Fruit fly (Drosophila melanogaster) whole organism, adult: Measurements from ENCODE around the gene HP1b.
A peak's percentile ranks its signal among the peaks of the same experiment; 100 is the strongest.
"Not testable (repeated sequence)": the region's sequence is repeated elsewhere in the genome, so short reads cannot be mapped to it uniquely, and the experiment has no call there.

ENCODE experiments used
- CG11617 ChIP-seq: fragments of 200-800 bp; sonication (Bioruptor generic); optimal IDR thresholded peaks from 2 replicates; lab custom pipeline; 2017; ENCODE audit warnings: mild to moderate bottlenecking, missing biosample characterization, missing genetic modification reagents, missing genetic modification characterization
- CG12768 ChIP-seq: fragments of 200-800 bp; sonication (Bioruptor generic); optimal IDR thresholded peaks from 2 replicates; lab custom pipeline; 2017; ENCODE audit warnings: missing biosample characterization, missing genetic modification characterization, mild to moderate bottlenecking, moderate library complexity, missing genetic modification reagents
- CG14711 ChIP-seq: fragments of 200-800 bp; sonication (Bioruptor generic); optimal IDR thresholded peaks from 2 replicates; lab custom pipeline; 2018; ENCODE audit warnings: missing biosample characterization, mild to moderate bottlenecking, missing genetic modification characterization, moderate library complexity
- CG1620 ChIP-seq: fragments of 200-800 bp; sonication (Bioruptor generic); optimal IDR thresholded peaks from 2 replicates; lab custom pipeline; 2016; ENCODE audit warnings: missing biosample characterization, missing genetic modification characterization
- CG33017 ChIP-seq: fragments of 200-800 bp; sonication (Bioruptor generic); optimal IDR thresholded peaks from 2 replicates; lab custom pipeline; 2018; ENCODE audit warnings: missing biosample characterization, mild to moderate bottlenecking, missing genetic modification characterization, moderate library complexity
- CG5204 ChIP-seq: fragments of 200-800 bp; sonication (Bioruptor generic); optimal IDR thresholded peaks from 2 replicates; lab custom pipeline; 2016; ENCODE audit warnings: missing biosample characterization, missing genetic modification characterization
- CG7045 ChIP-seq: fragments of 200-800 bp; sonication (Bioruptor generic); optimal IDR thresholded peaks from 2 replicates; lab custom pipeline; 2017; ENCODE audit warnings: missing biosample characterization, mild to moderate bottlenecking, missing genetic modification characterization
- CG7101 ChIP-seq: fragments of 200-800 bp; sonication (Bioruptor generic); optimal IDR thresholded peaks from 2 replicates; lab custom pipeline; 2018; ENCODE audit warnings: missing biosample characterization, mild to moderate bottlenecking, missing genetic modification characterization, moderate library complexity
- Clk ChIP-seq: fragments of 200-800 bp; sonication (Bioruptor generic); optimal IDR thresholded peaks from 2 replicates; lab custom pipeline; 2017; ENCODE audit warnings: missing biosample characterization, missing genetic modification characterization
- Crg-1 ChIP-seq: fragments of 200-800 bp; sonication (Bioruptor generic); optimal IDR thresholded peaks from 2 replicates; lab custom pipeline; 2016; ENCODE audit warnings: missing biosample characterization, missing genetic modification characterization
- Hr96 ChIP-seq: fragments of 200-800 bp; sonication (Bioruptor generic); optimal IDR thresholded peaks from 2 replicates; lab custom pipeline; 2016; ENCODE audit warnings: missing biosample characterization, missing genetic modification characterization
- Mnt ChIP-seq: fragments of 200-800 bp; sonication (Bioruptor generic); optimal IDR thresholded peaks from 2 replicates; lab custom pipeline; 2016; ENCODE audit warnings: missing biosample characterization, mild to moderate bottlenecking, missing genetic modification characterization
- bab1 ChIP-seq: fragments of 200-800 bp; sonication (Bioruptor generic); optimal IDR thresholded peaks from 3 replicates; lab custom pipeline; 2019; ENCODE audit warnings: missing biosample characterization, mild to moderate bottlenecking, missing genetic modification characterization, moderate library complexity
- cic ChIP-seq: fragments of 200-800 bp; sonication (Bioruptor generic); optimal IDR thresholded peaks from 2 replicates; lab custom pipeline; 2017; ENCODE audit warnings: missing biosample characterization, mild to moderate bottlenecking, missing genetic modification characterization, moderate library complexity
- cnc ChIP-seq, 2 experiments: fragments of >200 bp; optimal IDR thresholded peaks; 2 replicates each; lab custom pipeline; 2017
- kay ChIP-seq: fragments of 200-800 bp; sonication (Bioruptor generic); peaks from one replicate; lab custom pipeline; 2016; ENCODE audit warnings: missing biosample characterization, missing genetic modification characterization, borderline replicate concordance
- ovo ChIP-seq: fragments of 200-800 bp; sonication (Bioruptor generic); optimal IDR thresholded peaks from 2 replicates; lab custom pipeline; 2016; ENCODE audit warnings: missing biosample characterization, missing genetic modification characterization
- pad ChIP-seq: fragments of 200-800 bp; sonication (Bioruptor generic); optimal IDR thresholded peaks from 3 replicates; lab custom pipeline; 2017; ENCODE audit warnings: missing biosample characterization, missing genetic modification characterization, mild to moderate bottlenecking, moderate library complexity, missing genetic modification reagents
- tj ChIP-seq: fragments of 200-800 bp; sonication (Bioruptor generic); optimal IDR thresholded peaks from 3 replicates; lab custom pipeline; 2017; ENCODE audit warnings: missing biosample characterization, mild to moderate bottlenecking, missing genetic modification characterization, moderate library complexity
- toe ChIP-seq: fragments of 200-800 bp; sonication (Bioruptor generic); optimal IDR thresholded peaks from 2 replicates; lab custom pipeline; 2016; ENCODE audit warnings: missing biosample characterization, missing genetic modification characterization

Gene HP1b

dm6 chrX:9077558-9077957, 3.3 kb upstream of the HP1b start:
- TF ChIP-seq tj (GFP tag; lab: Kevin White, UChicago), result no peak
- TF ChIP-seq pad (GFP tag; lab: Kevin White, UChicago), result no peak
- no peak for TF ChIP-seq CG1620 (GFP tag; lab: Kevin White, UChicago)
- no peak for TF ChIP-seq cic
- no peak for TF ChIP-seq ovo (GFP tag; lab: Kevin White, UChicago)
- no peak for TF ChIP-seq CG33017 (tag; lab: Kevin White, UChicago)
- no peak for TF ChIP-seq CG5204 (GFP tag; lab: Kevin White, UChicago)
- TF ChIP-seq CG7101 (tag; lab: Kevin White, UChicago), result no peak
- no peak for TF ChIP-seq CG11617
- no peak for TF ChIP-seq toe

dm6 chrX:9078263-9078662, 2.6 kb upstream of the HP1b start, which contains the start of gene CG44325:
Gene CG44325 (minus strand): TSS chrX:9078499.
- TF ChIP-seq bab1 (GFP tag; lab: Kevin White, UChicago) (peak; percentile 27), CG5204 (GFP tag; lab: Kevin White, UChicago) (no peak), CG11617 (no peak), pad (GFP tag; lab: Kevin White, UChicago) (no peak)

- TF ChIP-seq Clk (GFP tag; lab: Kevin White, UChicago), result no peak
- TF ChIP-seq Mnt (GFP tag; lab: Kevin White, UChicago), result no peak
- no peak for TF ChIP-seq Crg-1 (GFP tag; lab: Kevin White, UChicago)
- peak; percentile 33 for TF ChIP-seq CG7101 (tag; lab: Kevin White, UChicago)
- TF ChIP-seq cnc (optimal IDR thresholded peaks at IDR 0.05; lab: Kevin White, UChicago), result no peak
- no peak for TF ChIP-seq cic
- no peak for TF ChIP-seq kay (GFP tag; lab: Kevin White, UChicago)
- no peak for TF ChIP-seq CG12768 (GFP tag; lab: Kevin White, UChicago)
- peak; percentile 65 for TF ChIP-seq toe
- TF ChIP-seq CG11617, result peak; percentile 26
- no peak for TF ChIP-seq CG7045
- TF ChIP-seq ovo (GFP tag; lab: Kevin White, UChicago), result no peak
- no peak for TF ChIP-seq CG33017 (tag; lab: Kevin White, UChicago)
- peak; percentile 31 for TF ChIP-seq pad (GFP tag; lab: Kevin White, UChicago)
- no peak for TF ChIP-seq CG5204 (GFP tag; lab: Kevin White, UChicago)
- no peak for TF ChIP-seq Hr96 (GFP tag; lab: Kevin White, UChicago)
- peak; percentile 2 for TF ChIP-seq CG14711 (tag; lab: Kevin White, UChicago)
- peak; percentile 20 for TF ChIP-seq tj (GFP tag; lab: Kevin White, UChicago)
- peak; percentile 9 for TF ChIP-seq CG1620 (GFP tag; lab: Kevin White, UChicago)
- TF ChIP-seq bab1 (GFP tag; lab: Kevin White, UChicago), result no peak
Observed at dm6 chrX:9082600-9082999, 1.7 kb downstream of the HP1b start, which contains the start of gene APC4. Gene APC4 (plus strand): TSS chrX:9082931.

- no peak for TF ChIP-seq cnc (optimal IDR thresholded peaks at IDR 0.05; lab: Kevin White, UChicago)
- TF ChIP-seq CG5204 (GFP tag; lab: Kevin White, UChicago), result no peak
- TF ChIP-seq tj (GFP tag; lab: Kevin White, UChicago), result no peak
- peak; percentile 66 for TF ChIP-seq bab1 (GFP tag; lab: Kevin White, UChicago)
- peak; percentile 43 for TF ChIP-seq Mnt (GFP tag; lab: Kevin White, UChicago)
- no peak for TF ChIP-seq CG33017 (tag; lab: Kevin White, UChicago)
Observed at dm6 chrX:9085726-9086125, 4.9 kb downstream of the HP1b start, which contains the start of gene CG32708. Gene CG32708 (plus strand): TSS chrX:9085932.

dm6 chrX:9086702-9087179, 5.9 kb downstream of the HP1b start, which contains the start of gene CG32706:
Gene CG32706 (plus strand): TSS chrX:9087129.
- not testable (repeated sequence) for TF ChIP-seq CG1620 (GFP tag; lab: Kevin White, UChicago); bab1 (GFP tag; lab: Kevin White, UChicago); cnc (optimal IDR thresholded peaks at IDR 0.05; lab: Kevin White, UChicago)

- not testable (repeated sequence) for TF ChIP-seq CG7045; bab1 (GFP tag; lab: Kevin White, UChicago); CG14711 (tag; lab: Kevin White, UChicago)
Observed at dm6 chrX:9087920-9088417, 7.1 kb downstream of the HP1b start, which contains the start of gene CG6999. Gene CG6999 (plus strand): TSS chrX:9088367.

- TF ChIP-seq Mnt (GFP tag; lab: Kevin White, UChicago), result peak; percentile 78
- no peak for TF ChIP-seq CG33017 (tag; lab: Kevin White, UChicago)
- no peak for TF ChIP-seq cic
- TF ChIP-seq toe, result no peak
- TF ChIP-seq CG14711 (tag; lab: Kevin White, UChicago), result peak; percentile 21
- no peak for TF ChIP-seq cnc (optimal IDR thresholded peaks at IDR 0.05; lab: Kevin White, UChicago)
- no peak for TF ChIP-seq CG1620 (GFP tag; lab: Kevin White, UChicago)
- TF ChIP-seq tj (GFP tag; lab: Kevin White, UChicago), result peak; percentile 4
- peak; percentile 82 for TF ChIP-seq kay (GFP tag; lab: Kevin White, UChicago)
- peak; percentile 55 for TF ChIP-seq bab1 (GFP tag; lab: Kevin White, UChicago)
- no peak for TF ChIP-seq CG7045
- TF ChIP-seq pad (GFP tag; lab: Kevin White, UChicago), result no peak
- peak; percentile 12 for TF ChIP-seq CG11617
- no peak for TF ChIP-seq Crg-1 (GFP tag; lab: Kevin White, UChicago)
- no peak for TF ChIP-seq CG5204 (GFP tag; lab: Kevin White, UChicago)
- no peak for TF ChIP-seq CG12768 (GFP tag; lab: Kevin White, UChicago)
- no peak for TF ChIP-seq ovo (GFP tag; lab: Kevin White, UChicago)
- TF ChIP-seq Clk (GFP tag; lab: Kevin White, UChicago), result no peak
- TF ChIP-seq CG7101 (tag; lab: Kevin White, UChicago), result peak; percentile 12
- TF ChIP-seq Hr96 (GFP tag; lab: Kevin White, UChicago), result no peak
Observed at dm6 chrX:9089254-9090056, 8.6 kb downstream of the HP1b start, which contains the start of gene CCT2. Gene CCT2 (plus strand): TSS chrX:9089513.
